Fruit fly (Drosophila melanogaster) whole organism, pupa: Measurements from ENCODE around the gene CG13295.

Experiments used
- CG10348 ChIP-seq: fragments of 200-800 bp; sonication (Bioruptor generic); IDR thresholded peaks from 2 replicates; pipeline ENCODE4 v1.3.6; 2022; ENCODE audit warnings: missing biosample characterization, missing genetic modification characterization
- CG12605 ChIP-seq: fragments of 200-800 bp; sonication (Bioruptor generic); IDR thresholded peaks from 2 replicates; pipeline ENCODE4 v1.3.6; 2022; ENCODE audit warnings: missing biosample characterization, missing genetic modification characterization
- CG15710 ChIP-seq: fragments of 200-800 bp; sonication (Bioruptor generic); optimal IDR thresholded peaks from 2 replicates; lab custom pipeline; 2018; ENCODE audit warnings: missing biosample characterization, mild to moderate bottlenecking, missing genetic modification characterization, moderate library complexity
- CG4496 ChIP-seq: fragments of 200-800 bp; sonication (Bioruptor generic); IDR thresholded peaks from 3 replicates; pipeline ENCODE4 v1.3.6; 2022; ENCODE audit warnings: missing biosample characterization, missing genetic modification characterization
- CG8159 ChIP-seq: fragments of 200-800 bp; sonication (Bioruptor generic); optimal IDR thresholded peaks from 3 replicates; lab custom pipeline; 2018; ENCODE audit warnings: missing biosample characterization, mild to moderate bottlenecking, missing genetic modification characterization, moderate library complexity
- CG8301 ChIP-seq: fragments of 200-800 bp; sonication (Bioruptor generic); optimal IDR thresholded peaks from 2 replicates; lab custom pipeline; 2018; ENCODE audit warnings: missing biosample characterization, mild to moderate bottlenecking, missing genetic modification characterization
- Pif1B ChIP-seq: fragments of 200-800 bp; sonication (Bioruptor generic); optimal IDR thresholded peaks from 3 replicates; lab custom pipeline; 2016; ENCODE audit warnings: missing biosample characterization, missing genetic modification characterization
- Snoo ChIP-seq: fragments of 200-800 bp; sonication (Bioruptor generic); optimal IDR thresholded peaks from 3 replicates; lab custom pipeline; 2017; ENCODE audit warnings: missing biosample characterization, mild to moderate bottlenecking, missing genetic modification characterization, inconsistent platforms
- fd96Ca ChIP-seq: fragments of 200-800 bp; sonication (Bioruptor generic); IDR thresholded peaks from 3 replicates; pipeline ENCODE4 v1.3.6; 2022; ENCODE audit warnings: missing biosample characterization, missing genetic modification characterization
- gl ChIP-seq: fragments of 200-800 bp; sonication (Bioruptor generic); optimal IDR thresholded peaks from 2 replicates; lab custom pipeline; 2018; ENCODE audit warnings: missing biosample characterization, mild to moderate bottlenecking, missing genetic modification characterization
- rn ChIP-seq: fragments of 200-800 bp; sonication (Bioruptor generic); IDR thresholded peaks from 2 replicates; pipeline ENCODE4 v1.3.6; 2022; ENCODE audit warnings: missing biosample characterization, missing genetic modification characterization

DNA sequence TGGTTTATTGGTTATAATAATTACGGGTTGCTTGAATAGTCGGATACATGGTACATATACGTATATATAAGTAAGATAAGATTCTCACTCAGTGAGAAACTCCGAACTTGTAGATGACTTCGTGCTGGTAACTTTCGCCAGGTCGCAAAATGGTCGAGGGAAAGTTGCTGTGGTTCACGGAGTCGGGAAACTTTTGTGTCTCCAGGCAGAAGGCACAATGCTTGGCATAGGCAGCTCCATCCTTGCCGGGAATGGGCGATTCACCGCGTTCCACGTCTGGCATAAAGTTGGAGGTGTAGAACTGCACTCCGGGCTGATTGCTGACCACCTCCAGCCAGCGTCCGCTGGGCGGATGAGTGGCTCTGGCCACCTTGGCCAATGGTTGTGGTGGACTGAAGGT is 18.2 kb upstream of the CG13295 start, which contains the start of gene CG10469:
- TF ChIP-seq rn (no peak), CG8159 (tag; lab: Kevin White, UChicago) (no peak), gl (tag; lab: Kevin White, UChicago) (no peak), Snoo (tag; lab: Kevin White, UChicago) (no peak), CG15710 (tag; lab: Kevin White, UChicago) (no peak), CG12605 (GFP tag; lab: Robert Waterston, UW) (no peak), CG4496 (GFP tag; lab: Robert Waterston, UW) (no peak), Pif1B (GFP tag; lab: Kevin White, UChicago) (no peak), CG10348 (GFP tag; lab: Robert Waterston, UW) (no peak), fd96Ca (no peak), CG8301 (tag; lab: Kevin White, UChicago) (no peak)
